Worm (Caenorhabditis elegans) whole organism, young adult: ENCODE data around the gene C35D10.8.

Source experiments
- B0336.3 ChIP-seq: fragments of 200-800 bp; sonication (Bioruptor generic); IDR thresholded peaks from 2 replicates; pipeline ENCODE4 v1.3.6; 2022; ENCODE audit warnings: missing genetic modification characterization, missing compliant biosample characterization
- F10E7.11 ChIP-seq: sonication (generic microtip); optimal IDR thresholded peaks from 2 replicates; lab custom pipeline; 2017; ENCODE audit warnings: mild to moderate bottlenecking, missing genetic modification characterization, moderate library complexity, missing compliant biosample characterization
- F33H1.4 ChIP-seq: fragments of 200-800 bp; sonication (Bioruptor generic); IDR thresholded peaks from 2 replicates; pipeline ENCODE4 v1.3.6; 2022; ENCODE audit warnings: missing genetic modification reagents, missing genetic modification characterization, missing compliant biosample characterization
- F39B2.1 ChIP-seq: fragments of 200-800 bp; sonication (Bioruptor generic); IDR thresholded peaks from 2 replicates; pipeline ENCODE4 v1.3.6; 2022; ENCODE audit warnings: missing genetic modification reagents, missing genetic modification characterization, missing compliant biosample characterization
- K11D2.4 ChIP-seq: fragments of 200-800 bp; sonication (Bioruptor generic); IDR thresholded peaks from 2 replicates; pipeline ENCODE4 v1.3.6; 2022; ENCODE audit warnings: missing genetic modification reagents, missing genetic modification characterization, missing compliant biosample characterization
- Y67H2A.10 ChIP-seq: fragments of 200-800 bp; sonication (Bioruptor generic); conservative IDR thresholded peaks from 2 replicates; pipeline ENCODE4 v1.3.6; 2022; ENCODE audit warnings: missing genetic modification reagents, missing genetic modification characterization, missing compliant biosample characterization
- ZK185.1 ChIP-seq: sonication (generic microtip); optimal IDR thresholded peaks from 2 replicates; lab custom pipeline; 2016; ENCODE audit warnings: mild to moderate bottlenecking, missing genetic modification characterization, missing compliant biosample characterization; ENCODE audit not compliant: poor library complexity, severe bottlenecking
- ama-1 ChIP-seq, 3 experiments: fragments of 150-350 bp in 1 of 3; sonication (generic microtip) in 2 of 3; optimal IDR thresholded peaks; 2 replicates each; lab custom pipeline; 2014 to 2018; ENCODE audit warnings: missing biosample characterization in 2 of 3, missing genetic modification characterization in 2 of 3, missing genetic modification reagents in 2 of 3
- attf-5 ChIP-seq: fragments of 200-800 bp; sonication (Bioruptor generic); optimal IDR thresholded peaks from 2 replicates; lab custom pipeline; 2018; ENCODE audit warnings: mild to moderate bottlenecking, missing genetic modification characterization, missing compliant biosample characterization
- ccch-3 ChIP-seq: fragments of 200-800 bp; sonication (Bioruptor generic); optimal IDR thresholded peaks from 2 replicates; lab custom pipeline; 2018; ENCODE audit warnings: mild to moderate bottlenecking, missing genetic modification characterization, missing compliant biosample characterization
- cebp-2 ChIP-seq: fragments of 200-800 bp; sonication (Bioruptor generic); IDR thresholded peaks from 2 replicates; pipeline ENCODE4 v1.3.6; 2022; ENCODE audit warnings: missing genetic modification characterization, missing compliant biosample characterization
- ekl-4 ChIP-seq: fragments of 200-800 bp; sonication (Bioruptor generic); IDR thresholded peaks from 2 replicates; pipeline ENCODE4 v1.3.6; 2022; ENCODE audit warnings: missing genetic modification reagents, missing genetic modification characterization, missing compliant biosample characterization
- ets-4 ChIP-seq: fragments of 200-800 bp; sonication (Bioruptor generic); optimal IDR thresholded peaks from 2 replicates; lab custom pipeline; 2018; ENCODE audit warnings: mild to moderate bottlenecking, missing genetic modification characterization, missing compliant biosample characterization
- gei-17 ChIP-seq: fragments of 200-800 bp; sonication (Bioruptor generic); optimal IDR thresholded peaks from 2 replicates; lab custom pipeline; 2018; ENCODE audit warnings: mild to moderate bottlenecking, missing genetic modification characterization, missing compliant biosample characterization
- lin-26 ChIP-seq: fragments of 200-800 bp; sonication (Bioruptor generic); IDR thresholded peaks from 2 replicates; pipeline ENCODE4 v1.3.6; 2022; ENCODE audit warnings: missing genetic modification reagents, missing genetic modification characterization, missing compliant biosample characterization
- lin-54 ChIP-seq: fragments of 200-800 bp; sonication (Bioruptor generic); optimal IDR thresholded peaks from 2 replicates; lab custom pipeline; 2018; ENCODE audit warnings: mild to moderate bottlenecking, missing genetic modification characterization, missing compliant biosample characterization
- lir-1 ChIP-seq: fragments of 200-800 bp; sonication (Bioruptor generic); conservative IDR thresholded peaks from 2 replicates; pipeline ENCODE4 v1.3.6; 2022; ENCODE audit warnings: missing genetic modification reagents, missing genetic modification characterization, missing compliant biosample characterization
- lsl-1 ChIP-seq: fragments of 200-800 bp; sonication (Bioruptor generic); optimal IDR thresholded peaks from 2 replicates; lab custom pipeline; 2018; ENCODE audit warnings: mild to moderate bottlenecking, missing genetic modification characterization, moderate library complexity, missing compliant biosample characterization
- madf-10 ChIP-seq: sonication (generic microtip); optimal IDR thresholded peaks from 2 replicates; lab custom pipeline; 2016; ENCODE audit warnings: mild to moderate bottlenecking, missing genetic modification characterization, missing compliant biosample characterization
- madf-6 ChIP-seq: fragments of 200-800 bp; sonication (Bioruptor generic); IDR thresholded peaks from 2 replicates; pipeline ENCODE4 v1.3.6; 2022; ENCODE audit warnings: missing genetic modification reagents, missing genetic modification characterization, missing compliant biosample characterization
- mel-28 ChIP-seq: sonication (generic microtip); optimal IDR thresholded peaks from 2 replicates; lab custom pipeline; 2016; ENCODE audit warnings: borderline replicate concordance, mild to moderate bottlenecking, missing genetic modification characterization, missing compliant biosample characterization
- nhr-90 ChIP-seq: sonication (generic microtip); optimal IDR thresholded peaks from 2 replicates; lab custom pipeline; 2016; ENCODE audit warnings: missing genotype, mild to moderate bottlenecking, missing genetic modification characterization, missing compliant biosample characterization
- pbrm-1 ChIP-seq: fragments of 200-800 bp; sonication (Bioruptor generic); IDR thresholded peaks from 2 replicates; pipeline ENCODE4 v1.3.6; 2022; ENCODE audit warnings: missing genetic modification reagents, missing genetic modification characterization, missing compliant biosample characterization
- pha-4 ChIP-seq: fragments of 150-350 bp; sonication (generic microtip); optimal IDR thresholded peaks from 2 replicates; lab custom pipeline; 2014; ENCODE audit warnings: missing biosample characterization, missing genetic modification reagents, missing genetic modification characterization
- rcor-1 ChIP-seq: fragments of 200-800 bp; sonication (Bioruptor generic); IDR thresholded peaks from 2 replicates; pipeline ENCODE4 v1.3.6; 2022; ENCODE audit warnings: missing genetic modification reagents, missing genetic modification characterization, missing compliant biosample characterization
- rec-8 ChIP-seq, 2 experiments: sonication (generic microtip); optimal IDR thresholded peaks; 2 replicates each; lab custom pipeline; 2016; ENCODE audit warnings: mild to moderate bottlenecking in 2 of 2, missing genetic modification characterization in 2 of 2, missing genetic modification reagents in 2 of 2, missing genotype in 2 of 2, missing biosample characterization in 1 of 2, missing compliant biosample characterization in 1 of 2, moderate library complexity in 1 of 2
- repo-1 ChIP-seq: sonication (generic microtip); optimal IDR thresholded peaks from 2 replicates; lab custom pipeline; 2017; ENCODE audit warnings: mild to moderate bottlenecking, missing genetic modification characterization, missing compliant biosample characterization
- sdz-38 ChIP-seq: sonication (generic microtip); optimal IDR thresholded peaks from 2 replicates; lab custom pipeline; 2016; ENCODE audit warnings: missing genotype, missing genetic modification characterization, missing compliant biosample characterization
- snpc-1.3 ChIP-seq: sonication (generic microtip); optimal IDR thresholded peaks from 2 replicates; lab custom pipeline; 2017; ENCODE audit warnings: missing genetic modification characterization, mild to moderate bottlenecking, missing compliant biosample characterization, antibody characterized with exemption, moderate library complexity, missing genotype, missing genetic modification reagents; ENCODE audit not compliant: insufficient read depth
- somi-1 ChIP-seq: fragments of 200-800 bp; sonication (Bioruptor generic); optimal IDR thresholded peaks from 2 replicates; lab custom pipeline; 2018; ENCODE audit warnings: mild to moderate bottlenecking, missing genetic modification characterization, missing compliant biosample characterization
- tbp1 ChIP-seq: fragments of 200-800 bp; sonication (Bioruptor generic); optimal IDR thresholded peaks from 2 replicates; lab custom pipeline; 2018; ENCODE audit warnings: mild to moderate bottlenecking, missing genetic modification characterization, missing compliant biosample characterization
- tbx-9 ChIP-seq: sonication (generic microtip); optimal IDR thresholded peaks from 2 replicates; lab custom pipeline; 2016; ENCODE audit warnings: borderline replicate concordance, missing genetic modification characterization, inconsistent platforms, missing compliant biosample characterization
- tlf-1 ChIP-seq: fragments of 200-800 bp; sonication (Bioruptor generic); optimal IDR thresholded peaks from 2 replicates; lab custom pipeline; 2018; ENCODE audit warnings: mild to moderate bottlenecking, missing genetic modification characterization, missing compliant biosample characterization
- unc-130 ChIP-seq: sonication (generic microtip); optimal IDR thresholded peaks from 2 replicates; lab custom pipeline; 2016; ENCODE audit warnings: missing genetic modification reagents, missing genetic modification characterization, missing compliant biosample characterization
- unc-62 ChIP-seq: fragments of 150-350 bp; optimal IDR thresholded peaks from 2 replicates; lab custom pipeline; 2014; ENCODE audit warnings: missing biosample characterization, missing genetic modification reagents, missing genetic modification characterization
- ztf-25 ChIP-seq: fragments of 200-800 bp; sonication (Bioruptor generic); IDR thresholded peaks from 2 replicates; pipeline ENCODE4 v1.3.6; 2022; ENCODE audit warnings: missing genetic modification reagents, missing genetic modification characterization, missing compliant biosample characterization
- ztf-6 ChIP-seq: fragments of 200-800 bp; sonication (Bioruptor generic); IDR thresholded peaks from 2 replicates; pipeline ENCODE4 v1.3.6; 2022; ENCODE audit warnings: missing genetic modification reagents, missing genetic modification characterization, missing compliant biosample characterization

Gene C35D10.8

DNA sequence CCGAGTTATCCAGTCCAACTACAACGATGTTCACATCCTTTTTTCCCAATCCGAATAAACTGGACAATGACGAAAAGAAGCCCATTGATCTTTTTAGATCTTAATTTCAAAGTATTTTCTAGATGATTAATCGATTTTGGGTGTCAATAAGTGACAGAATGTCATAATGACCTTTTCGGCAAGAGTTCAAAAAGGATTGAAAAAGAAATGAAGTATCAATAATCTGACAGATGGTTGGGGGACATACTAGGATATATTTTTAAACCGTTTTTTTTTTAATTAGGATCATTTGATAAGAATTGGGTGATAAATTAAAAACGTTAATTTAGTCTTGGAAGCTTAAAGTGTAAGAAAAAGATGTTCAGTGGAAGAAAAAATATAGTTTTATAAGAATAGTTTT is 40.3 kb upstream of the C35D10.8 start, which contains the start of gene arl-6:
TSS of gene arl-6 (minus strand) at position 101 of the 400 bp plus-strand sequence.
- TF ChIP-seq F10E7.11 (tag; lab: Kevin White, UChicago) = no peak
- TF ChIP-seq tlf-1 (GFP tag; lab: Kevin White, UChicago) = no peak
- no peak for TF ChIP-seq tbx-9 (tag; lab: Kevin White, UChicago)
- TF ChIP-seq lin-26 = no peak
- TF ChIP-seq cebp-2 (GFP tag; lab: Robert Waterston, UW) = no peak
- no peak for TF ChIP-seq ztf-25 (GFP tag; lab: Robert Waterston, UW)
- TF ChIP-seq rcor-1 (GFP tag; lab: Robert Waterston, UW) = no peak
- no peak for TF ChIP-seq ama-1 (optimal IDR thresholded peaks at IDR 0.05; lab: Kevin White, UChicago)
- TF ChIP-seq ama-1 (GFP tag; optimal IDR thresholded peaks at IDR 0.05; lab: Kevin White, UChicago) = no peak
- no peak for TF ChIP-seq snpc-1.3 (tag; lab: Kevin White, UChicago)
- no peak for TF ChIP-seq Y67H2A.10 (GFP tag; lab: Robert Waterston, UW)
- TF ChIP-seq pbrm-1 (GFP tag; lab: Robert Waterston, UW) = no peak
- TF ChIP-seq lsl-1 = no peak
- TF ChIP-seq madf-6 (GFP tag; lab: Robert Waterston, UW) = no peak
- TF ChIP-seq gei-17 = no peak
- TF ChIP-seq F39B2.1 (GFP tag; lab: Robert Waterston, UW) = no peak
- no peak for TF ChIP-seq tbp1 (GFP tag; lab: Kevin White, UChicago)
- TF ChIP-seq F33H1.4 (GFP tag; lab: Robert Waterston, UW) = no peak
- no peak for TF ChIP-seq rec-8 (tag; optimal IDR thresholded peaks at IDR 0.05; lab: Kevin White, UChicago)
- no peak for TF ChIP-seq B0336.3 (GFP tag; lab: Robert Waterston, UW)

DNA sequence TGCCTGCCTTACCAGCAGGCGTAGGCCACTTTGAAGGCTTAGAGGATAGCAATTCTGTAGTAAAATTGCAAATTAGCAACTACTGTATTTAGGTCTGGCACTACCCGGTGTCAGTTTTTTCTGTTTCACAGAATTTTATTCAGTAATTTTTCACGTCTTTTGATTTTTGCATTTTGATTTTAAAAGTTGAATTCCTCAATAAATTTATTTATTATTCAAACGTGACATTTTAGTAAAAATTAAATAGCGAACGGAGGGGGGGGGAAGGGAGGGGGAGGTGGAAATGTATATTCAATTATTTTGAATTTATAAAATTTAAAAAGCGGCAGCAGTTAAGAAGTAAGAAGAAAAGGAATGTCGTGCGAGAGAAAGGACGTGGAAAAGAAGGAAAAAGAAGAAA is 37.8 kb upstream of the C35D10.8 start, which contains the start of gene F26A1.4:
TSS of gene F26A1.4 (plus strand) at position 301 of the 400 bp plus-strand sequence.
- TF ChIP-seq nhr-90 (tag; lab: Kevin White, UChicago) = no peak
- no peak for TF ChIP-seq repo-1 (tag; lab: Kevin White, UChicago)
- no peak for TF ChIP-seq ZK185.1 (tag; lab: Kevin White, UChicago)
- TF ChIP-seq pha-4 (tag; lab: Kevin White, UChicago) = no peak
- no peak for TF ChIP-seq mel-28 (tag; lab: Kevin White, UChicago)
- TF ChIP-seq lsl-1 = no peak
- TF ChIP-seq ets-4 (GFP tag; lab: Kevin White, UChicago) = no peak
- no peak for TF ChIP-seq madf-10 (tag; lab: Kevin White, UChicago)
- TF ChIP-seq sdz-38 (tag; lab: Kevin White, UChicago) = no peak
- no peak for TF ChIP-seq ztf-6 (GFP tag; lab: Robert Waterston, UW)
- TF ChIP-seq unc-62 (GFP tag; lab: Kevin White, UChicago) = no peak
- no peak for TF ChIP-seq attf-5 (GFP tag; lab: Kevin White, UChicago)
- no peak for TF ChIP-seq ekl-4
- no peak for TF ChIP-seq somi-1 (GFP tag; lab: Kevin White, UChicago)
- TF ChIP-seq K11D2.4 (GFP tag; lab: Robert Waterston, UW) = no peak
- TF ChIP-seq pbrm-1 (GFP tag; lab: Robert Waterston, UW) = no peak
- TF ChIP-seq lir-1 = no peak
- no peak for TF ChIP-seq ccch-3
- TF ChIP-seq unc-130 (GFP tag; lab: Kevin White, UChicago) = no peak
- no peak for TF ChIP-seq lin-54
